Worm (Caenorhabditis elegans) whole organism, L1 larva: Measurements from ENCODE around the gene F41H10.2.

Source experiments
- C34B4.2 ChIP-seq: sonication (generic microtip); optimal IDR thresholded peaks from 2 replicates; lab custom pipeline; 2017; ENCODE audit warnings: mild to moderate bottlenecking, missing genetic modification characterization, missing compliant biosample characterization
- F16B12.6 ChIP-seq: fragments of 150-350 bp; optimal IDR thresholded peaks from 2 replicates; lab custom pipeline; 2014; ENCODE audit warnings: missing biosample characterization, missing genetic modification characterization
- Y116A8C.19 ChIP-seq: sonication (generic microtip); optimal IDR thresholded peaks from 2 replicates; lab custom pipeline; 2016; ENCODE audit warnings: missing compliant biosample characterization, missing genetic modification characterization, borderline replicate concordance
- aha-1 ChIP-seq: fragments of 150-350 bp; optimal IDR thresholded peaks from 2 replicates; lab custom pipeline; 2014; ENCODE audit warnings: missing biosample characterization, missing genetic modification characterization
- ama-1 ChIP-seq: fragments of 150-350 bp; optimal IDR thresholded peaks from 2 replicates; lab custom pipeline; 2014
- blmp-1 ChIP-seq: fragments of 150-350 bp; optimal IDR thresholded peaks from 2 replicates; lab custom pipeline; 2014; ENCODE audit warnings: missing biosample characterization, missing genetic modification characterization
- ceh-8 ChIP-seq: fragments of 200-800 bp; sonication (Bioruptor generic); optimal IDR thresholded peaks from 2 replicates; lab custom pipeline; 2018; ENCODE audit warnings: mild to moderate bottlenecking, missing genetic modification characterization, moderate library complexity, missing compliant biosample characterization
- ceh-82 ChIP-seq, 3 experiments: fragments of 150-350 bp in 1 of 3; sonication (generic microtip) in 2 of 3; optimal IDR thresholded peaks; 2 replicates each; lab custom pipeline; 2014 to 2017; ENCODE audit warnings: missing biosample characterization in 3 of 3, missing genetic modification characterization in 3 of 3
- ceh-88 ChIP-seq: fragments of 200-800 bp; sonication (Bioruptor generic); IDR thresholded peaks from 2 replicates; pipeline ENCODE4 v1.3.6; 2022; ENCODE audit warnings: missing genetic modification characterization, missing compliant biosample characterization
- dpl-1 ChIP-seq, 3 experiments: fragments of 150-350 bp in 2 of 3; sonication (generic microtip) in 1 of 3; optimal IDR thresholded peaks; 2 replicates each; lab custom pipeline; 2014 to 2017; ENCODE audit warnings: missing biosample characterization in 3 of 3, missing genetic modification characterization in 3 of 3, missing genetic modification reagents in 3 of 3
- efl-1 ChIP-seq, 4 experiments: fragments of 150-350 bp; optimal IDR thresholded peaks in 3 of 4; peaks in 1 of 4; 1 replicate in 1 of 4; 2 replicates in 3 of 4; lab custom pipeline; 2014; ENCODE audit warnings: missing biosample characterization in 2 of 4, missing genetic modification characterization in 2 of 4, missing genetic modification reagents in 2 of 4
- efl-3 ChIP-seq: fragments of 200-800 bp; sonication (Bioruptor generic); optimal IDR thresholded peaks from 2 replicates; lab custom pipeline; 2018; ENCODE audit warnings: mild to moderate bottlenecking, missing genetic modification characterization, missing compliant biosample characterization
- elt-3 ChIP-seq, 6 experiments: fragments of 150-350 bp in 1 of 6; sonication (generic microtip); optimal IDR thresholded peaks; 2 replicates each; lab custom pipeline; 2017 to 2018; ENCODE audit warnings: missing biosample characterization in 6 of 6, missing genetic modification characterization in 6 of 6, inconsistent platforms in 1 of 6
- fkh-4 ChIP-seq: sonication (generic microtip); optimal IDR thresholded peaks from 2 replicates; lab custom pipeline; 2016; ENCODE audit warnings: missing compliant biosample characterization, missing genetic modification characterization, borderline replicate concordance
- fkh-8 ChIP-seq: sonication (generic microtip); optimal IDR thresholded peaks from 2 replicates; lab custom pipeline; 2016; ENCODE audit warnings: mild to moderate bottlenecking, missing genetic modification characterization, missing compliant biosample characterization
- fos-1 ChIP-seq: fragments of 150-350 bp; optimal IDR thresholded peaks from 2 replicates; lab custom pipeline; 2014; ENCODE audit warnings: missing biosample characterization, missing genetic modification characterization
- grh-1 ChIP-seq: fragments of 200-800 bp; sonication (Bioruptor generic); IDR thresholded peaks from 2 replicates; pipeline ENCODE4 v1.3.6; 2022; ENCODE audit warnings: missing genetic modification reagents, missing genetic modification characterization, missing compliant biosample characterization
- hlh-4 ChIP-seq: sonication (generic microtip); optimal IDR thresholded peaks from 2 replicates; lab custom pipeline; 2016; ENCODE audit warnings: mild to moderate bottlenecking, missing genetic modification characterization, missing compliant biosample characterization
- hpl-2 ChIP-seq: fragments of 150-350 bp; optimal IDR thresholded peaks from 2 replicates; lab custom pipeline; 2014; ENCODE audit warnings: missing biosample characterization, missing genetic modification reagents, missing genetic modification characterization
- isw-1 ChIP-seq: fragments of 200-800 bp; sonication (Bioruptor generic); IDR thresholded peaks from 2 replicates; pipeline ENCODE4 v1.3.6; 2022; ENCODE audit warnings: missing genetic modification characterization, missing compliant biosample characterization
- jun-1 ChIP-seq: fragments of 150-350 bp; optimal IDR thresholded peaks from 2 replicates; lab custom pipeline; 2014; ENCODE audit warnings: missing biosample characterization, missing genetic modification reagents, missing genetic modification characterization
- lin-13 ChIP-seq: fragments of 150-350 bp; optimal IDR thresholded peaks from 2 replicates; lab custom pipeline; 2014; ENCODE audit warnings: missing biosample characterization, missing genetic modification reagents, missing genetic modification characterization
- lin-15B ChIP-seq: fragments of 150-350 bp; sonication (generic microtip); optimal IDR thresholded peaks from 3 replicates; lab custom pipeline; 2014; ENCODE audit warnings: missing biosample characterization, missing genetic modification characterization
- lin-35 ChIP-seq, 2 experiments: fragments of 150-350 bp; optimal IDR thresholded peaks; 2 replicates each; lab custom pipeline; 2014; ENCODE audit warnings: missing biosample characterization in 2 of 2, missing genetic modification characterization in 2 of 2, missing genetic modification reagents in 2 of 2
- lin-39 ChIP-seq: fragments of 150-350 bp; optimal IDR thresholded peaks from 2 replicates; lab custom pipeline; 2014; ENCODE audit warnings: missing biosample characterization, missing genetic modification reagents, missing genetic modification characterization
- lsy-2 ChIP-seq, 2 experiments: fragments of 150-350 bp; optimal IDR thresholded peaks; 2 replicates each; lab custom pipeline; 2014; ENCODE audit warnings: missing biosample characterization in 2 of 2, missing genetic modification characterization in 2 of 2
- mep-1 ChIP-seq: fragments of 150-350 bp; optimal IDR thresholded peaks from 2 replicates; lab custom pipeline; 2014; ENCODE audit warnings: missing biosample characterization, missing genetic modification characterization
- nhr-12 ChIP-seq: sonication (generic microtip); optimal IDR thresholded peaks from 2 replicates; lab custom pipeline; 2017; ENCODE audit warnings: missing biosample characterization, missing genetic modification characterization
- nhr-19 ChIP-seq: fragments of 200-800 bp; sonication (Bioruptor generic); conservative IDR thresholded peaks from 2 replicates; pipeline ENCODE4 v1.3.6; 2022; ENCODE audit warnings: missing genetic modification characterization, missing compliant biosample characterization
- nhr-20 ChIP-seq: sonication (generic microtip); optimal IDR thresholded peaks from 2 replicates; lab custom pipeline; 2016; ENCODE audit warnings: mild to moderate bottlenecking, missing genetic modification characterization, missing compliant biosample characterization
- nhr-28 ChIP-seq: fragments of 150-350 bp; optimal IDR thresholded peaks from 2 replicates; lab custom pipeline; 2014; ENCODE audit warnings: missing biosample characterization, missing genetic modification characterization
- nhr-71 ChIP-seq: sonication (generic microtip); optimal IDR thresholded peaks from 2 replicates; lab custom pipeline; 2016; ENCODE audit warnings: mild to moderate bottlenecking, missing genetic modification characterization, moderate library complexity, missing compliant biosample characterization
- nhr-76 ChIP-seq: sonication (generic microtip); optimal IDR thresholded peaks from 2 replicates; lab custom pipeline; 2017; ENCODE audit warnings: missing biosample characterization, missing genetic modification characterization
- nhr-77 ChIP-seq: fragments of 150-350 bp; optimal IDR thresholded peaks from 2 replicates; lab custom pipeline; 2014; ENCODE audit warnings: missing biosample characterization, missing genetic modification characterization
- nhr-84 ChIP-seq: sonication (generic microtip); optimal IDR thresholded peaks from 2 replicates; lab custom pipeline; 2017; ENCODE audit warnings: missing biosample characterization, missing genetic modification characterization
- nhr-85 ChIP-seq: sonication (generic microtip); peaks from one replicate; lab custom pipeline; 2016; ENCODE audit warnings: missing genetic modification characterization, inconsistent platforms, missing compliant biosample characterization
- skn-1 ChIP-seq: fragments of 150-350 bp; optimal IDR thresholded peaks from 2 replicates; lab custom pipeline; 2014; ENCODE audit warnings: missing biosample characterization, missing genetic modification characterization
- snpc-4 ChIP-seq: fragments of 150-350 bp; optimal IDR thresholded peaks from 2 replicates; lab custom pipeline; 2014; ENCODE audit warnings: missing biosample characterization, missing genetic modification characterization
- snu-23 ChIP-seq: sonication (generic microtip); optimal IDR thresholded peaks from 2 replicates; lab custom pipeline; 2016; ENCODE audit warnings: missing genetic modification characterization, missing compliant biosample characterization
- sup-37 ChIP-seq: fragments of 200-800 bp; sonication (Bioruptor generic); optimal IDR thresholded peaks from 2 replicates; lab custom pipeline; 2018; ENCODE audit warnings: mild to moderate bottlenecking, missing genetic modification characterization, missing compliant biosample characterization
- tlp-1 ChIP-seq: fragments of 150-350 bp; optimal IDR thresholded peaks from 2 replicates; lab custom pipeline; 2014; ENCODE audit warnings: missing biosample characterization, missing genetic modification characterization
- unc-62 ChIP-seq: fragments of 150-350 bp; optimal IDR thresholded peaks from 2 replicates; lab custom pipeline; 2014; ENCODE audit warnings: missing biosample characterization, missing genetic modification reagents, missing genetic modification characterization
- unc-98 ChIP-seq: fragments of 200-800 bp; sonication (Bioruptor generic); IDR thresholded peaks from 2 replicates; pipeline ENCODE4 v1.3.6; 2022; ENCODE audit warnings: missing genetic modification characterization, missing compliant biosample characterization
- vab-15 ChIP-seq: sonication (generic microtip); optimal IDR thresholded peaks from 2 replicates; lab custom pipeline; 2017; ENCODE audit warnings: missing genotype, mild to moderate bottlenecking, missing genetic modification characterization, missing compliant biosample characterization
- xbp-1 ChIP-seq: sonication (generic microtip); optimal IDR thresholded peaks from 2 replicates; lab custom pipeline; 2016; ENCODE audit warnings: missing genetic modification characterization, missing compliant biosample characterization
- ztf-11 ChIP-seq, 2 experiments: sonication (generic microtip); optimal IDR thresholded peaks; 2 replicates each; lab custom pipeline; 2016 to 2017; ENCODE audit warnings: missing genetic modification characterization in 2 of 2, missing biosample characterization in 1 of 2, missing compliant biosample characterization in 1 of 2
- ztf-4 ChIP-seq: fragments of 150-350 bp; optimal IDR thresholded peaks from 2 replicates; lab custom pipeline; 2014; ENCODE audit warnings: missing biosample characterization, missing genetic modification characterization

The F41H10.2 gene

DNA sequence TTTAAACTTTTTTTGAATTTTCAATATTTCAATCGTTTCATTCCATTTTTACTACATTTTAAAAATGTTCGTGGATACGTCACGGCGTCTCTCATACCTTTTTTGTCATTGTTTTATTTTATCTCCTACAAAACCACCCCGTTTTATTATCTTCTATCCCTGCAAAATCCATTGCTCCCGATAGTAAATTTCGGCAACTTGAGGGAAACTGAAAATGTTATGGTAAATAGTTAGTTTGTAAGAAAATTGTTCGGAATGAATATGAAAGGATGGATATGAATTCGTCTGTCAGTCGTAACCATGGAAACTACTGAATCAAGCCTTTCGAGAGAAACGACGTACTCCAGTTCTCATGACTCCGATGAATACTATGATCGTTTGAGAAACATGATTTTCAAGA is at the start of gene F41H10.2:
Gene F41H10.2 (plus strand): TSS at position 301 of the 400 bp plus-strand sequence.
- TF ChIP-seq xbp-1 (tag; lab: Kevin White, UChicago) (no peak), efl-1 (optimal IDR thresholded peaks at IDR 0.05; lab: Kevin White, UChicago) (no peak), efl-1 (GFP tag; optimal IDR thresholded peaks at IDR 0.05 in 1 of 2; lab: Kevin White, UChicago) (peak in 1 of 2 experiments; percentile 82)

ce11 chrIV:5332178-5332577 is 49.3 kb upstream of the F41H10.2 start, which contains the start of gene Y4C6B.3:
TSS of gene Y4C6B.3 (plus strand) at chrIV:5332478.
- TF ChIP-seq nhr-76 (tag; lab: Kevin White, UChicago) (no peak), elt-3 (tag; optimal IDR thresholded peaks at IDR 0.05; lab: Kevin White, UChicago) (peak in 1 of 6 experiments; percentile 39)

- TF ChIP-seq efl-3 = no peak
- TF ChIP-seq nhr-85 = peak; percentile 55
- TF ChIP-seq elt-3 (tag; optimal IDR thresholded peaks at IDR 0.05; lab: Kevin White, UChicago) = peak in 2 of 6 experiments; percentile 65 to 78
- TF ChIP-seq lin-15B (tag; lab: Kevin White, UChicago) = no peak
- no peak for TF ChIP-seq nhr-77 (tag; lab: Kevin White, UChicago)
- TF ChIP-seq blmp-1 (tag; lab: Kevin White, UChicago) = peak; percentile 76
- no peak for TF ChIP-seq mep-1 (tag; lab: Kevin White, UChicago)
- peak in 1 of 2 experiments; percentile 38 for TF ChIP-seq lin-35 (GFP tag; optimal IDR thresholded peaks at IDR 0.05; lab: Kevin White, UChicago)
- no peak for TF ChIP-seq Y116A8C.19
- TF ChIP-seq nhr-28 (tag; lab: Kevin White, UChicago) = no peak
- no peak for TF ChIP-seq hlh-4 (tag; lab: Kevin White, UChicago)
- no peak for TF ChIP-seq nhr-12
- peak; percentile 8 for TF ChIP-seq nhr-20
- TF ChIP-seq tlp-1 (tag; lab: Kevin White, UChicago) = no peak
- TF ChIP-seq fkh-4 = no peak
- no peak for TF ChIP-seq snu-23 (GFP tag; lab: Kevin White, UChicago)
- no peak for TF ChIP-seq F16B12.6
- no peak for TF ChIP-seq unc-98 (GFP tag; lab: Robert Waterston, UW)
- TF ChIP-seq hpl-2 (GFP tag; lab: Kevin White, UChicago) = no peak
Measured at ce11 chrIV:5333484-5333883, 48.0 kb upstream of the F41H10.2 start.

DNA sequence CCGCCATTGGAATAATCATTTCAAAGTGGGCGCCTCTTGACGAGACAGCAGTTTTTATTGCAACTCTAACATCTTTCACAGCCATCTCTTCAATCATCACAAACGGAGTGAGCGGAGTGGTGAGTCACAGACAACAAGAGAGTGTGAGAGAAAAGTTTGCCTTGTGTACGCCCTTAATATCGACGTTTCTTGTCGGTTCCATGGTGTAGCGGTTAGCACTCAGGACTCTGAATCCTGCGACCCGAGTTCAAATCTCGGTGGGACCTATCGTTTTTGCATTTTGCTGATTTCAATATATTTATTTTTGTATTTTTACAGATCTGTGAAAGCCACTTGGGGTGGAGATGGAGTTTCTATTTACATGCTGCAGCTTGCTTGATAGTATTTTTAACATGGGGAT is 46.9 kb upstream of the F41H10.2 start:
- TF ChIP-seq isw-1 (GFP tag; lab: Robert Waterston, UW) = peak; percentile 36
- TF ChIP-seq lin-13 (GFP tag; lab: Kevin White, UChicago) = peak; percentile 32
- no peak for TF ChIP-seq hpl-2 (GFP tag; lab: Kevin White, UChicago)
- TF ChIP-seq aha-1 (tag; lab: Kevin White, UChicago) = no peak
- no peak for TF ChIP-seq ama-1 (lab: Kevin White, UChicago)
- no peak for TF ChIP-seq nhr-28 (tag; lab: Kevin White, UChicago)
- peak; percentile 9 to 52 (median 38) for TF ChIP-seq dpl-1 (GFP tag; optimal IDR thresholded peaks at IDR 0.05; lab: Kevin White, UChicago)
- TF ChIP-seq nhr-84 (tag; lab: Kevin White, UChicago) = no peak
- TF ChIP-seq xbp-1 (tag; lab: Kevin White, UChicago) = peak; percentile 50
- peak; percentile 13 for TF ChIP-seq vab-15 (tag; lab: Kevin White, UChicago)
- TF ChIP-seq fos-1 = peak; percentile 80
- no peak for TF ChIP-seq C34B4.2 (tag; lab: Kevin White, UChicago)
- TF ChIP-seq nhr-71 (tag; lab: Kevin White, UChicago) = peak; percentile 69
- TF ChIP-seq fkh-4 = no peak
- no peak for TF ChIP-seq lin-39 (tag; lab: Kevin White, UChicago)
- peak; percentile 23 for TF ChIP-seq blmp-1 (tag; lab: Kevin White, UChicago)
- peak; percentile 43 to 63 for TF ChIP-seq efl-1 (optimal IDR thresholded peaks at IDR 0.05; lab: Kevin White, UChicago)
- peak; percentile 49 to 95 for TF ChIP-seq efl-1 (GFP tag; optimal IDR thresholded peaks at IDR 0.05 in 1 of 2; lab: Kevin White, UChicago)
- TF ChIP-seq lin-15B (tag; lab: Kevin White, UChicago) = no peak
- peak; percentile 35; the same call in 1 of the 2 replicates for TF ChIP-seq ceh-88 (GFP tag; lab: Robert Waterston, UW)
- TF ChIP-seq snpc-4 (tag; lab: Kevin White, UChicago) = peak; percentile 56
- peak; percentile 60 for TF ChIP-seq nhr-20
- no peak for TF ChIP-seq sup-37
- no peak for TF ChIP-seq fkh-8 (tag; lab: Kevin White, UChicago)
- peak; percentile 31 to 69 (median 57) for TF ChIP-seq ceh-82 (tag; optimal IDR thresholded peaks at IDR 0.05; lab: Kevin White, UChicago)
- peak; percentile 39 for TF ChIP-seq ceh-8 (GFP tag; lab: Kevin White, UChicago)
- TF ChIP-seq skn-1 (tag; lab: Kevin White, UChicago) = peak; percentile 33
- peak; percentile 14 for TF ChIP-seq jun-1
- TF ChIP-seq ztf-4 (tag; lab: Kevin White, UChicago) = no peak
- no peak for TF ChIP-seq unc-62
- TF ChIP-seq lsy-2 (tag; optimal IDR thresholded peaks at IDR 0.05; lab: Kevin White, UChicago) = peak; percentile 26 to 74
- TF ChIP-seq grh-1 (GFP tag; lab: Robert Waterston, UW) = no peak
- TF ChIP-seq ztf-11 (tag; optimal IDR thresholded peaks at IDR 0.05; lab: Kevin White, UChicago) = no peak
- TF ChIP-seq nhr-19 (GFP tag; lab: Robert Waterston, UW) = peak; percentile 65
